Fruit fly (Drosophila melanogaster): ENCODE measurements around the gene Dbp21E2.

Dbp21E2 gene

DNA sequence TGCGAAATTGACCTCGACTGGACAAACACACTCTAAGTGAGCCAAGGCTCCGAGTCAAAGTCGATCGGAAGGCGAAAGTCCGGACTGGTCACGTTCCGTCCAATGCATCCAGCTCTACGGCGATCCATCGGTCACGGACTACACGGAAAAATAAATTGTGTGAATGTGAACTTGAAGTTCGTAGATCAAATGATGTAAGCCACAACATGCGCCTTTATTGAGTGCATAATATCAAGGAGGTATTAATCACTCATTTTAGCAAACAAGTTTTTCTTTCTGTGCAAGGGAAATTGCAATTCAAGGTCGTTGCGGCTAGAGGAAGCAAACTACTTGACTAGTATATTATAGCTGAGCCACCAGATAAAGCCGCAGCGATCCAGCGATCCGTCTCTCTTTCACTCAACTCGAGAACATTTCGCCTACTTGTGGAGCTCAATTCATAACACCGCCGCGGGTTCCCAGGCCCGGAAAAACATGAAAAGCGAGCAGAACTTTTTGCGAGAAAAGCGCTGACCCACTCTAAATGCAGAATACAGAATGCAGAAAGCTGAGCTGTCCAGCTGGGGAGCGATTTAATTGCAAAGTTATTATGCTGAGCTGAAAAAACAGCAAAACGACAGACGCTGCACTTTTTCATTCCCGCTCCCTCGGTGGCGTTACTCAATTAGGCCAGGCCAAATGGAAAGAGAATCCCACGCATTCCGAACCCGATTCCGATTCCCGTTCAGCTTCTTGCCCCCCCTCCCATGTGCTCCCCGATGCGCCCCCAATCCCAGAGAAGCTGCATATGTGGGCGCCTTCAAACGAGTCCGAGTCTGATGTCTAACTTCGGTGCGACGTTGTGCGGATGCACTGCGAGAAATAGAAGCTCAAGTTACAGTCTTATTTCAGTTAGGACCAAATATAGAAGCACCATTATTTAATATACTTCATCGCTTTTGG lies 32.7 kb downstream of the Dbp21E2 start:
- TF ChIP-seq Gug (GFP tag; IDR thresholded peaks at IDR 0.05), result peak; percentile 38
- TF ChIP-seq CG11294 (GFP tag; IDR thresholded peaks at IDR 0.05), result no peak; the same call in 1 of the 2 replicates
- TF ChIP-seq CG10669 (GFP tag; optimal IDR thresholded peaks at IDR 0.05), result peak; percentile 53
- TF ChIP-seq Eip75B (GFP tag; optimal IDR thresholded peaks at IDR 0.05), result peak; percentile 23
- TF ChIP-seq Ets96B (tag; optimal IDR thresholded peaks at IDR 0.05), result peak; percentile 50
- TF ChIP-seq CG1621 (tag; optimal IDR thresholded peaks at IDR 0.05), result peak; percentile 45
- peak; percentile 28 for TF ChIP-seq CG3919 (GFP tag; optimal IDR thresholded peaks at IDR 0.05)
- peak; percentile 36 for TF ChIP-seq net (GFP tag; optimal IDR thresholded peaks at IDR 0.05)
- TF ChIP-seq lz (GFP tag; optimal IDR thresholded peaks at IDR 0.05), result no peak
- no peak for TF ChIP-seq cyc (GFP tag; optimal IDR thresholded peaks at IDR 0.05)
- no peak for TF ChIP-seq CG11902 (GFP tag; optimal IDR thresholded peaks at IDR 0.05)
- TF ChIP-seq acj6 (GFP tag; optimal IDR thresholded peaks at IDR 0.05), result peak; percentile 18
- no peak for TF ChIP-seq Eip93F (GFP tag; optimal IDR thresholded peaks at IDR 0.05)
- no peak for TF ChIP-seq fd85E (GFP tag; optimal IDR thresholded peaks at IDR 0.05)
- TF ChIP-seq pdm3 (GFP tag; optimal IDR thresholded peaks at IDR 0.05), result peak; percentile 22
- TF ChIP-seq Blimp-1 (GFP tag; optimal IDR thresholded peaks at IDR 0.05), result no peak
- no peak for TF ChIP-seq CG4318 (GFP tag; optimal IDR thresholded peaks at IDR 0.05)
- TF ChIP-seq achi (GFP tag; optimal IDR thresholded peaks at IDR 0.05), result peak; percentile 45
- TF ChIP-seq CG6163 (GFP tag; IDR thresholded peaks at IDR 0.05), result peak; percentile 80
- TF ChIP-seq CG8319 (GFP tag; optimal IDR thresholded peaks at IDR 0.05), result no peak
- TF ChIP-seq CG34406 (GFP tag; optimal IDR thresholded peaks at IDR 0.05), result no peak
- TF ChIP-seq CG6854 (GFP tag; optimal IDR thresholded peaks at IDR 0.05), result peak; percentile 16
- TF ChIP-seq salr (GFP tag; optimal IDR thresholded peaks at IDR 0.05), result peak in 1 of 2 experiments; percentile 19
- TF ChIP-seq fkh (GFP tag; optimal IDR thresholded peaks at IDR 0.05), result no peak
- TF ChIP-seq CG10631 (GFP tag; optimal IDR thresholded peaks at IDR 0.05), result peak; percentile 41
- peak; percentile 43 for TF ChIP-seq Hr4 (GFP tag; optimal IDR thresholded peaks at IDR 0.05)
- peak; percentile 76 for TF ChIP-seq Eip78C (GFP tag)
- peak; percentile 41 for TF ChIP-seq svp (GFP tag)
- TF ChIP-seq fd59A (GFP tag; optimal IDR thresholded peaks at IDR 0.05), result peak; percentile 23
- TF ChIP-seq CG7368 (GFP tag; optimal IDR thresholded peaks at IDR 0.05), result peak; percentile 18
- TF ChIP-seq Sox14 (GFP tag; optimal IDR thresholded peaks at IDR 0.05), result peak; percentile 33
- TF ChIP-seq CG15336 (GFP tag; IDR thresholded peaks at IDR 0.05), result peak; percentile 49
- peak; percentile 28 for TF ChIP-seq CG3032 (tag; optimal IDR thresholded peaks at IDR 0.05)
- no peak for TF ChIP-seq CG8632 (GFP tag; optimal IDR thresholded peaks at IDR 0.05)
- peak; percentile 34 for TF ChIP-seq CG6808 (GFP tag; optimal IDR thresholded peaks at IDR 0.05)
- TF ChIP-seq dsx (GFP tag; optimal IDR thresholded peaks at IDR 0.05; ENCODE audit: poor library complexity, severe bottlenecking), result no peak
- TF ChIP-seq topi (GFP tag; optimal IDR thresholded peaks at IDR 0.05), result peak; percentile 17
- TF ChIP-seq Sox102F (GFP tag; optimal IDR thresholded peaks at IDR 0.05), result no peak
- peak; percentile 57; the same call in 2 of the 3 replicates for TF ChIP-seq CG8119 (GFP tag; IDR thresholded peaks at IDR 0.05)
- TF ChIP-seq CG32006 (GFP tag; optimal IDR thresholded peaks at IDR 0.05), result peak; percentile 62
- no peak for TF ChIP-seq CG11762 (GFP tag; optimal IDR thresholded peaks at IDR 0.05; ENCODE audit: insufficient read depth)
- peak; percentile 34 for TF ChIP-seq spab (GFP tag; optimal IDR thresholded peaks at IDR 0.05)
- peak; percentile 74 for TF ChIP-seq eg (GFP tag; IDR thresholded peaks at IDR 0.05)
- TF ChIP-seq dac (GFP tag; optimal IDR thresholded peaks at IDR 0.05), result peak; percentile 11
- no peak for TF ChIP-seq Hr38 (GFP tag; optimal IDR thresholded peaks at IDR 0.05)
- TF ChIP-seq CG31627 (GFP tag; optimal IDR thresholded peaks at IDR 0.05), result no peak
- no peak for TF ChIP-seq CG6792 (GFP tag; optimal IDR thresholded peaks at IDR 0.05)
